Fruit fly (Drosophila melanogaster): ENCODE data around the gene ng3.

ng3 gene

DNA sequence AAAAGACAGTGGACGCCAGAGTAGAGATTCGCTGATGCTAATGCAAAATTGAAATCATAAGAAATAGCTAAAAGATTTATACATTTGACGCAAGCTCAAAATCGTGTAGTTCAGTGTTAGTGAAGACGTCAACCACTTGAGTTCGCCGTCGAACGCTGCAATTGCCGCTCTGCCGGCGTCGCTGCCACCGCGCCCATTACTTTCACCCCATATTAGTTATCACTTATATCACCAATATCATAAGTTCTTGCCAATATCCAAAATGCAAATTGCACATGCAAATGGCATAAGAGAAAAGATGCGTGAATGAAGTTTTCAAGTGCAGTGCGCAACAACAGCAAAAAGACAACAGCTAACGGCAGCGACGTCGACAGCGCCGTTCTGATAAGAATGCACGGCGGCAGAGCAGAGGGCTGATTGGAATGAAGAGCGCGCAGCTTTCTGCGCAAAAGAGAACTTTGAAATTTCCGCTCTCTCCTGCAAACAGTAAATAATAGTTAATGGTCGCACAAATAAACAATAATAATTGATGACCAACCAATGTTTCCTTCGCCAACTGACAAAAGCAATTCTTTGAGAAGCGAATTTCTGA, 46.5 kb upstream of the ng3 start:
- TF ChIP-seq insv (GFP tag; optimal IDR thresholded peaks at IDR 0.05) (peak in 1 of 2 experiments; percentile 52), HLH3B (GFP tag; IDR thresholded peaks at IDR 0.05) (no peak), Trl (optimal IDR thresholded peaks at IDR 0.05) (peak; percentile 47 to 54), Trl (GFP tag; optimal IDR thresholded peaks at IDR 0.05) (no peak), Med (GFP tag) (peak; percentile 23), B-H2 (GFP tag; optimal IDR thresholded peaks at IDR 0.05) (no peak), Adf1 (GFP tag; IDR thresholded peaks at IDR 0.05) (peak; percentile 92)

DNA sequence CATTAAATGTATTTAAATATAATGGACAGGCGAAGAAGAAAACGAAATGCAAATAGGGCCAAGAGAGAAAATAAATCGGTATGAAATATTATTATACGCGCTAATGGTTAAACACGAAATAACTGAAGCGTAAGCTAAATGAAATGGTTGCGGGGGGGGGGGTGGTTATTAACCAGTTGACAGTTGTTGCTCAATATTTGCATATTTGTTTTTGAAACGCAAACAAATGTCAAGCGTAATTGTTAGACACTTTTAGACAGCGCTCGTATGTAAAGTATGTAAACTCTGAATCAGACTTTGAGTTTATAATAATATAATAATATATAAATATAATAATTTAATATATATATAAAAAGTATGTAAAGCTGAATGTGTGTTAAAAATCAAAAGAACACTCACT, 40.1 kb upstream of the ng3 start:
- TF ChIP-seq CG11695 (GFP tag; IDR thresholded peaks at IDR 0.05) (no peak), CG18476 (GFP tag; optimal IDR thresholded peaks at IDR 0.05) (no peak), tup (GFP tag; optimal IDR thresholded peaks at IDR 0.05) (no peak), abd-A (tag; optimal IDR thresholded peaks at IDR 0.05) (no peak), CG34224 (GFP tag; IDR thresholded peaks at IDR 0.05; ENCODE audit: partially characterized antibody) (no peak), CG18599 (GFP tag; optimal IDR thresholded peaks at IDR 0.05) (peak; percentile 68), CG7928 (GFP tag; optimal IDR thresholded peaks at IDR 0.05) (peak; percentile 3), CG10462 (GFP tag; optimal IDR thresholded peaks at IDR 0.05) (no peak), prd (optimal IDR thresholded peaks at IDR 0.05) (no peak), prd (GFP tag; IDR thresholded peaks at IDR 0.05) (no peak), sr (GFP tag; IDR thresholded peaks at IDR 0.05) (no peak), CG14667 (GFP tag; IDR thresholded peaks at IDR 0.05) (no peak), Dfd (GFP tag; optimal IDR thresholded peaks at IDR 0.05) (no peak), Mes4 (GFP tag; optimal IDR thresholded peaks at IDR 0.05) (no peak), aop (GFP tag; IDR thresholded peaks at IDR 0.05) (no peak), Fer1 (GFP tag; optimal IDR thresholded peaks at IDR 0.05) (no peak), PHDP (tag; optimal IDR thresholded peaks at IDR 0.05) (peak; percentile 28), CG6765 (GFP tag; optimal IDR thresholded peaks at IDR 0.05) (peak; percentile 44), CG12769 (tag; optimal IDR thresholded peaks at IDR 0.05) (peak; percentile 24), C15 (GFP tag; IDR thresholded peaks at IDR 0.05) (no peak), sisA (GFP tag; IDR thresholded peaks at IDR 0.05) (no peak), CG1647 (GFP tag; optimal IDR thresholded peaks at IDR 0.05) (no peak), CG1529 (GFP tag; optimal IDR thresholded peaks at IDR 0.05) (no peak), bab2 (GFP tag; optimal IDR thresholded peaks at IDR 0.05) (no peak), CG17328 (GFP tag; IDR thresholded peaks at IDR 0.05) (no peak), Lpt (GFP tag; optimal IDR thresholded peaks at IDR 0.05) (no peak), CG13287 (GFP tag; IDR thresholded peaks at IDR 0.05; ENCODE audit: partially characterized antibody) (no peak), bcd (GFP tag; optimal IDR thresholded peaks at IDR 0.05) (no peak), zen (tag; optimal IDR thresholded peaks at IDR 0.05) (no peak), Bteb2 (GFP tag; optimal IDR thresholded peaks at IDR 0.05) (no peak), CTCF (GFP tag; optimal IDR thresholded peaks at IDR 0.05) (no peak), tap (tag; optimal IDR thresholded peaks at IDR 0.05) (no peak), MBD-R2 (GFP tag; IDR thresholded peaks at IDR 0.05) (no peak), CG12236 (GFP tag; optimal IDR thresholded peaks at IDR 0.05) (no peak), Asciz (GFP tag; optimal IDR thresholded peaks at IDR 0.05) (no peak), Ssrp (tag; optimal IDR thresholded peaks at IDR 0.05) (no peak), BtbVII (GFP tag; optimal IDR thresholded peaks at IDR 0.05) (peak; percentile 50), CG2678 (tag; optimal IDR thresholded peaks at IDR 0.05) (peak; percentile 54), dimm (GFP tag; IDR thresholded peaks at IDR 0.05) (no peak), peb (GFP tag; IDR thresholded peaks at IDR 0.05) (no peak), CG13894 (tag; optimal IDR thresholded peaks at IDR 0.05) (no peak), ara (GFP tag; IDR thresholded peaks at IDR 0.05) (no peak), CG10267 (tag; optimal IDR thresholded peaks at IDR 0.05) (no peak), cad (GFP tag; optimal IDR thresholded peaks at IDR 0.05) (no peak), CG2116 (GFP tag; optimal IDR thresholded peaks at IDR 0.05) (no peak)
